Fruit fly (Drosophila melanogaster) whole organism, embryonic: ENCODE measurements around the gene CG8289.

Source experiments
- Blimp-1 ChIP-seq: fragments of 200-800 bp; sonication (Bioruptor generic); optimal IDR thresholded peaks from 3 replicates; lab custom pipeline; 2018; ENCODE audit warnings: missing biosample characterization, missing genetic modification characterization, mild to moderate bottlenecking, moderate library complexity, missing genetic modification reagents
- CG12219 ChIP-seq: fragments of 200-800 bp; sonication (Bioruptor generic); optimal IDR thresholded peaks from 3 replicates; lab custom pipeline; 2018; ENCODE audit warnings: missing biosample characterization, mild to moderate bottlenecking, missing genetic modification characterization
- CG14710 ChIP-seq: fragments of 200-800 bp; sonication (Bioruptor generic); optimal IDR thresholded peaks from 3 replicates; lab custom pipeline; 2019; ENCODE audit warnings: missing biosample characterization, mild to moderate bottlenecking, missing genetic modification characterization, moderate library complexity
- CG17912 ChIP-seq: fragments of 200-800 bp; sonication (Bioruptor generic); optimal IDR thresholded peaks from 2 replicates; lab custom pipeline; 2018; ENCODE audit warnings: missing biosample characterization, mild to moderate bottlenecking, missing genetic modification characterization
- CG18262 ChIP-seq: fragments of 200-800 bp; optimal IDR thresholded peaks from 3 replicates; lab custom pipeline; 2019; ENCODE audit warnings: missing biosample characterization, mild to moderate bottlenecking, missing genetic modification characterization, moderate library complexity
- CG2116 ChIP-seq: fragments of 200-800 bp; sonication (Bioruptor generic); optimal IDR thresholded peaks from 3 replicates; lab custom pipeline; 2018; ENCODE audit warnings: missing biosample characterization, mild to moderate bottlenecking, missing genetic modification characterization
- CG32772 ChIP-seq: fragments of 200-800 bp; sonication (Bioruptor generic); IDR thresholded peaks from 2 replicates; pipeline ENCODE4 v1.3.6; 2022; ENCODE audit warnings: missing biosample characterization, missing genetic modification characterization
- CG3847 ChIP-seq: fragments of 200-800 bp; sonication (Bioruptor generic); IDR thresholded peaks from 2 replicates; pipeline ENCODE4 v1.3.6; 2022; ENCODE audit warnings: missing biosample characterization, missing genetic modification characterization
- CG4707 ChIP-seq: fragments of 200-800 bp; sonication (Bioruptor generic); optimal IDR thresholded peaks from 2 replicates; lab custom pipeline; 2018; ENCODE audit warnings: missing biosample characterization, mild to moderate bottlenecking, missing genetic modification characterization, moderate library complexity
- CG8478 ChIP-seq: fragments of >200 bp; optimal IDR thresholded peaks from 2 replicates; lab custom pipeline; 2018
- CHES-1-like ChIP-seq: fragments of 200-800 bp; sonication (Bioruptor generic); optimal IDR thresholded peaks from 2 replicates; lab custom pipeline; 2016; ENCODE audit warnings: missing biosample characterization, missing genetic modification characterization
- E2f2 ChIP-seq: fragments of 200-800 bp; sonication (Bioruptor generic); IDR thresholded peaks from 2 replicates; pipeline ENCODE4 v1.3.6; 2022; ENCODE audit warnings: missing biosample characterization, missing genetic modification characterization
- Eip74EF ChIP-seq, 2 experiments: fragments of 200-800 bp in 1 of 2; fragments of >200 bp in 1 of 2; sonication (Bioruptor generic) in 1 of 2; optimal IDR thresholded peaks; 2 replicates each; lab custom pipeline; 2017 to 2019; ENCODE audit warnings: missing biosample characterization in 2 of 2, missing genetic modification characterization in 2 of 2, mild to moderate bottlenecking in 1 of 2, moderate library complexity in 1 of 2
- Hey ChIP-seq: fragments of 200-800 bp; sonication (Bioruptor generic); optimal IDR thresholded peaks from 3 replicates; lab custom pipeline; 2018; ENCODE audit warnings: missing biosample characterization, mild to moderate bottlenecking, missing genetic modification characterization
- Med ChIP-seq: fragments of 200-800 bp; sonication (Bioruptor generic); peaks from one replicate; lab custom pipeline; 2016; ENCODE audit warnings: missing biosample characterization, missing genetic modification characterization, mild to moderate bottlenecking, inconsistent platforms, moderate library complexity
- Meics ChIP-seq: fragments of 200-800 bp; sonication (Bioruptor generic); optimal IDR thresholded peaks from 2 replicates; lab custom pipeline; 2017; ENCODE audit warnings: missing biosample characterization, mild to moderate bottlenecking, missing genetic modification characterization
- NK7.1 ChIP-seq: fragments of 200-800 bp; sonication (Bioruptor generic); optimal IDR thresholded peaks from 3 replicates; lab custom pipeline; 2016; ENCODE audit warnings: missing biosample characterization, missing genetic modification characterization
- Pdp1 ChIP-seq, 2 experiments: fragments of 200-800 bp; sonication (Bioruptor generic); optimal IDR thresholded peaks; 3 replicates each; lab custom pipeline; 2016; ENCODE audit warnings: missing biosample characterization in 2 of 2, missing genetic modification characterization in 2 of 2, mild to moderate bottlenecking in 1 of 2, moderate library complexity in 1 of 2
- Scr ChIP-seq: fragments of 200-800 bp; sonication (Bioruptor generic); IDR thresholded peaks from 2 replicates; pipeline ENCODE4 v1.3.6; 2022; ENCODE audit warnings: missing biosample characterization, missing genetic modification characterization; ENCODE audit not compliant: partially characterized antibody
- Sox100B ChIP-seq: fragments of 200-800 bp; sonication (Bioruptor generic); optimal IDR thresholded peaks from 3 replicates; lab custom pipeline; 2018; ENCODE audit warnings: missing biosample characterization, mild to moderate bottlenecking, missing genetic modification characterization
- Spps ChIP-seq: fragments of 200-800 bp; sonication (Bioruptor generic); optimal IDR thresholded peaks from 2 replicates; lab custom pipeline; 2018; ENCODE audit warnings: missing biosample characterization, mild to moderate bottlenecking, missing genetic modification characterization
- Usf ChIP-seq: fragments of 200-800 bp; sonication (Bioruptor generic); optimal IDR thresholded peaks from 2 replicates; lab custom pipeline; 2017; ENCODE audit warnings: missing genotype, missing biosample characterization, missing genetic modification characterization
- ac ChIP-seq: fragments of 200-800 bp; sonication (Bioruptor generic); optimal IDR thresholded peaks from 3 replicates; lab custom pipeline; 2017; ENCODE audit warnings: missing biosample characterization, mild to moderate bottlenecking, missing genetic modification characterization
- ash1 ChIP-seq: fragments of 200-800 bp; sonication (Bioruptor generic); optimal IDR thresholded peaks from 2 replicates; lab custom pipeline; 2018; ENCODE audit warnings: missing biosample characterization, mild to moderate bottlenecking, missing genetic modification characterization
- ato ChIP-seq: fragments of 200-800 bp; sonication (Bioruptor generic); IDR thresholded peaks from 2 replicates; pipeline ENCODE4 v1.3.6; 2022; ENCODE audit warnings: missing biosample characterization, missing genetic modification characterization; ENCODE audit not compliant: partially characterized antibody
- bab2 ChIP-seq: fragments of 200-800 bp; sonication (Bioruptor generic); optimal IDR thresholded peaks from 2 replicates; lab custom pipeline; 2016; ENCODE audit warnings: missing biosample characterization, missing genetic modification characterization
- chinmo ChIP-seq: fragments of 200-800 bp; sonication (Bioruptor generic); IDR thresholded peaks from 4 replicates; pipeline ENCODE4 v1.3.6; 2022; ENCODE audit warnings: missing biosample characterization, missing genetic modification characterization; ENCODE audit not compliant: partially characterized antibody
- chm ChIP-seq: fragments of 200-800 bp; sonication (Bioruptor generic); IDR thresholded peaks from 2 replicates; pipeline ENCODE4 v1.3.6; 2022; ENCODE audit warnings: missing biosample characterization, missing genetic modification characterization
- ci ChIP-seq: fragments of 200-800 bp; sonication (Bioruptor generic); IDR thresholded peaks from 3 replicates; pipeline ENCODE4 v1.3.6; 2022; ENCODE audit warnings: missing biosample characterization, missing genetic modification characterization
- crc ChIP-seq: fragments of 200-800 bp; sonication (Bioruptor generic); optimal IDR thresholded peaks from 2 replicates; lab custom pipeline; 2016; ENCODE audit warnings: missing biosample characterization, missing genetic modification characterization
- danr ChIP-seq: fragments of 200-800 bp; sonication (Bioruptor generic); IDR thresholded peaks from 2 replicates; pipeline ENCODE4 v1.3.6; 2022; ENCODE audit warnings: missing biosample characterization, missing genetic modification characterization
- fu2 ChIP-seq: fragments of 200-800 bp; sonication (Bioruptor generic); optimal IDR thresholded peaks from 2 replicates; lab custom pipeline; 2016; ENCODE audit warnings: missing biosample characterization, missing genetic modification characterization
- gce ChIP-seq: fragments of 200-800 bp; sonication (Bioruptor generic); IDR thresholded peaks from 3 replicates; pipeline ENCODE4 v1.3.6; 2022; ENCODE audit warnings: missing biosample characterization, missing genetic modification characterization
- hbn ChIP-seq: fragments of 200-800 bp; sonication (Bioruptor generic); IDR thresholded peaks from 2 replicates; pipeline ENCODE4 v1.3.6; 2022; ENCODE audit warnings: missing biosample characterization, missing genetic modification characterization; ENCODE audit not compliant: partially characterized antibody
- lbe ChIP-seq: fragments of 200-800 bp; sonication (Bioruptor generic); optimal IDR thresholded peaks from 2 replicates; lab custom pipeline; 2016; ENCODE audit warnings: missing biosample characterization, mild to moderate bottlenecking, missing genetic modification characterization
- maf-S ChIP-seq: fragments of 200-800 bp; sonication (Bioruptor generic); optimal IDR thresholded peaks from 2 replicates; lab custom pipeline; 2016; ENCODE audit warnings: missing biosample characterization, missing genetic modification characterization
- mirr ChIP-seq: fragments of 200-800 bp; sonication (Bioruptor generic); optimal IDR thresholded peaks from 3 replicates; lab custom pipeline; 2018; ENCODE audit warnings: missing biosample characterization, mild to moderate bottlenecking, missing genetic modification characterization
- nerfin-2 ChIP-seq: fragments of 200-800 bp; sonication (Bioruptor generic); IDR thresholded peaks from 2 replicates; pipeline ENCODE4 v1.3.6; 2022; ENCODE audit warnings: missing biosample characterization, missing genetic modification characterization; ENCODE audit not compliant: partially characterized antibody
- org-1 ChIP-seq: fragments of 200-800 bp; sonication (Bioruptor generic); optimal IDR thresholded peaks from 2 replicates; lab custom pipeline; 2017; ENCODE audit warnings: missing biosample characterization, missing genetic modification characterization
- psq ChIP-seq: fragments of 200-800 bp; sonication (Bioruptor generic); optimal IDR thresholded peaks from 2 replicates; lab custom pipeline; 2017; ENCODE audit warnings: missing biosample characterization, missing genetic modification characterization
- repo ChIP-seq: fragments of 200-800 bp; sonication (Bioruptor generic); optimal IDR thresholded peaks from 2 replicates; lab custom pipeline; 2016; ENCODE audit warnings: missing biosample characterization, missing genetic modification characterization
- sens-2 ChIP-seq: fragments of 200-800 bp; sonication (Bioruptor generic); IDR thresholded peaks from 2 replicates; pipeline ENCODE4 v1.3.6; 2022; ENCODE audit warnings: missing biosample characterization, missing genetic modification characterization
- sisA ChIP-seq: fragments of 200-800 bp; sonication (Bioruptor generic); IDR thresholded peaks from 2 replicates; pipeline ENCODE4 v1.3.6; 2022; ENCODE audit warnings: missing biosample characterization, missing genetic modification characterization
- slp2 ChIP-seq: fragments of 200-800 bp; sonication (Bioruptor generic); optimal IDR thresholded peaks from 2 replicates; lab custom pipeline; 2016; ENCODE audit warnings: missing biosample characterization, missing genetic modification characterization
- so ChIP-seq: fragments of 200-800 bp; sonication (Bioruptor generic); IDR thresholded peaks from 3 replicates; pipeline ENCODE4 v1.3.6; 2022; ENCODE audit warnings: missing biosample characterization, missing genetic modification characterization
- tll ChIP-seq, 2 experiments: fragments of 200-800 bp in 1 of 2; fragments of >200 bp in 1 of 2; sonication (Bioruptor generic) in 1 of 2; optimal IDR thresholded peaks; 2 replicates each; lab custom pipeline; 2017 to 2019; ENCODE audit warnings: missing biosample characterization in 2 of 2, missing genetic modification characterization in 2 of 2, mild to moderate bottlenecking in 1 of 2, moderate library complexity in 1 of 2
- tna ChIP-seq: fragments of 200-800 bp; sonication (Bioruptor generic); IDR thresholded peaks from 2 replicates; pipeline ENCODE4 v1.3.6; 2022; ENCODE audit warnings: missing biosample characterization, missing genetic modification characterization; ENCODE audit not compliant: partially characterized antibody
- unpg ChIP-seq: fragments of 200-800 bp; sonication (Bioruptor generic); optimal IDR thresholded peaks from 3 replicates; lab custom pipeline; 2018; ENCODE audit warnings: missing biosample characterization, mild to moderate bottlenecking, missing genetic modification characterization, moderate library complexity
- usp ChIP-seq: fragments of >200 bp; optimal IDR thresholded peaks from 2 replicates; lab custom pipeline; 2017; ENCODE audit warnings: missing biosample characterization, missing genetic modification characterization
- vfl ChIP-seq: fragments of 200-800 bp; sonication (Bioruptor generic); optimal IDR thresholded peaks from 2 replicates; lab custom pipeline; 2016; ENCODE audit warnings: missing biosample characterization, missing genetic modification characterization
- zfh1 ChIP-seq: fragments of 200-800 bp; sonication (Bioruptor generic); IDR thresholded peaks from 3 replicates; pipeline ENCODE4 v1.3.6; 2022; ENCODE audit warnings: missing biosample characterization, missing genetic modification characterization

Gene CG8289

DNA sequence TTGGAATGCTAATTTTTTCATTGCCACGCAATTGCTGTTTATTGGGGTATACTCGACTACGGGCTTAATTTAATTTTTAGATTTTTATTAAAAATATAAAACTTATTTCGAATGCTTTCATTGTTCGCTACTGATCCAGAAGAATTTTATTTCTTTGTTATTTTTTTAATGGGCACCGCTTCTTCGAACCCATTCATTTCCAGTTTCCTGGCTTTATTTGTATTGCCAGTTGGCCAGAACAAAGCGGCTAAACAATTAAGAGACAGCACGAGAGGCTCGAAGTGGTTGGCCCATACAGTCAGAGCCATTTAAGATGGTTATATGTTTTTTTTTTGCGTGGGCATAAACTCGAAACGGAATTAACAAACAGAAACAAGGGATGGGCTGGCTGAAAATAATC, 40.0 kb downstream of the CG8289 start (continued):
- no peak for TF ChIP-seq CG17912 (GFP tag; lab: Kevin White, UChicago)
- no peak for TF ChIP-seq nerfin-2
- TF ChIP-seq chm (GFP tag; lab: Robert Waterston, UW) = peak; percentile 55; the same call in 1 of the 2 replicates
- peak; percentile 49 to 67 for TF ChIP-seq Pdp1 (GFP tag; optimal IDR thresholded peaks at IDR 0.05; lab: Kevin White, UChicago)
- peak; percentile 23 for TF ChIP-seq Usf (GFP tag; lab: Kevin White, UChicago)
- no peak for TF ChIP-seq psq (GFP tag; lab: Kevin White, UChicago)
- no peak for TF ChIP-seq ash1 (GFP tag; lab: Kevin White, UChicago)
- TF ChIP-seq ci (GFP tag; lab: Robert Waterston, UW) = peak; percentile 83
- no peak for TF ChIP-seq Spps (tag; lab: Kevin White, UChicago)
- TF ChIP-seq Med (GFP tag; lab: Kevin White, UChicago) = peak; percentile 89
- TF ChIP-seq repo (GFP tag; lab: Kevin White, UChicago) = peak; percentile 21
- TF ChIP-seq Sox100B = peak; percentile 74
- TF ChIP-seq ato (GFP tag; lab: Robert Waterston, UW) = no peak
- peak; percentile 39 for TF ChIP-seq fu2 (GFP tag; lab: Kevin White, UChicago)
- TF ChIP-seq CHES-1-like = peak; percentile 35
- no peak for TF ChIP-seq tll (GFP tag; optimal IDR thresholded peaks at IDR 0.05; lab: Kevin White, UChicago)
- TF ChIP-seq CG12219 (GFP tag; lab: Kevin White, UChicago) = peak; percentile 42
- TF ChIP-seq gce (GFP tag; lab: Robert Waterston, UW) = no peak
- TF ChIP-seq mirr = no peak
- TF ChIP-seq tna = no peak
- TF ChIP-seq sisA (GFP tag; lab: Robert Waterston, UW) = peak; percentile 70
- no peak for TF ChIP-seq Scr
- peak; percentile 80 for TF ChIP-seq CG32772
- peak; percentile 71 for TF ChIP-seq unpg (GFP tag; lab: Kevin White, UChicago)
- peak; percentile 54 for TF ChIP-seq danr
- TF ChIP-seq crc (GFP tag; lab: Kevin White, UChicago) = peak; percentile 2
- no peak for TF ChIP-seq usp (GFP tag; lab: Kevin White, UChicago)
- peak; percentile 71 for TF ChIP-seq CG18262 (tag; lab: Kevin White, UChicago)
- peak; percentile 18 for TF ChIP-seq maf-S
- peak; percentile 91 for TF ChIP-seq so (GFP tag; lab: Robert Waterston, UW)
- peak; percentile 82 for TF ChIP-seq zfh1 (GFP tag; lab: Robert Waterston, UW)
- TF ChIP-seq org-1 (GFP tag; lab: Kevin White, UChicago) = peak; percentile 34
- no peak for TF ChIP-seq CG4707 (GFP tag; lab: Kevin White, UChicago)
- no peak for TF ChIP-seq hbn
- TF ChIP-seq bab2 (GFP tag; lab: Kevin White, UChicago) = peak; percentile 14
- TF ChIP-seq CG2116 = peak; percentile 32
- peak; percentile 36 for TF ChIP-seq CG14710 (tag; lab: Kevin White, UChicago)
- peak; percentile 72 for TF ChIP-seq Blimp-1 (GFP tag; lab: Kevin White, UChicago)
- TF ChIP-seq chinmo = peak; percentile 23; the same call in 1 of the 4 replicates
- TF ChIP-seq lbe (GFP tag; lab: Kevin White, UChicago) = peak; percentile 89
- no peak for TF ChIP-seq CG8478
- TF ChIP-seq Meics (GFP tag; lab: Kevin White, UChicago) = peak; percentile 85
- TF ChIP-seq Hey = no peak
- TF ChIP-seq NK7.1 (GFP tag; lab: Kevin White, UChicago) = no peak
- TF ChIP-seq slp2 = peak; percentile 12
- no peak for TF ChIP-seq ac (GFP tag; lab: Kevin White, UChicago)
- TF ChIP-seq sens-2 (GFP tag; lab: Robert Waterston, UW) = 0 out of 2 replicates have a peak, but pooled peaks have one; percentile 15
- TF ChIP-seq vfl (GFP tag; lab: Kevin White, UChicago) = peak; percentile 55
- TF ChIP-seq CG3847 (GFP tag; lab: Robert Waterston, UW) = peak; percentile 84
- no peak for TF ChIP-seq Eip74EF (GFP tag; optimal IDR thresholded peaks at IDR 0.05; lab: Kevin White, UChicago)
- TF ChIP-seq E2f2 (GFP tag; lab: Robert Waterston, UW) = peak; percentile 60
